Worm (Caenorhabditis elegans): ENCODE results near the gene R08C7.8.

ce11 chrIV:4448343-4448742 lies 14.0 kb upstream of the R08C7.8 start:
- TF ChIP-seq mls-2 (tag; optimal IDR thresholded peaks at IDR 0.05) (no peak), flh-1 (GFP tag; optimal IDR thresholded peaks at IDR 0.05) (no peak), ztf-11 (tag; optimal IDR thresholded peaks at IDR 0.05) (no peak), nhr-76 (tag; optimal IDR thresholded peaks at IDR 0.05) (no peak), snpc-4 (tag; optimal IDR thresholded peaks at IDR 0.05) (no peak)
